Comparison of ENCODE assay signal across 2 worm cellular contexts in the genomic region with DNA sequence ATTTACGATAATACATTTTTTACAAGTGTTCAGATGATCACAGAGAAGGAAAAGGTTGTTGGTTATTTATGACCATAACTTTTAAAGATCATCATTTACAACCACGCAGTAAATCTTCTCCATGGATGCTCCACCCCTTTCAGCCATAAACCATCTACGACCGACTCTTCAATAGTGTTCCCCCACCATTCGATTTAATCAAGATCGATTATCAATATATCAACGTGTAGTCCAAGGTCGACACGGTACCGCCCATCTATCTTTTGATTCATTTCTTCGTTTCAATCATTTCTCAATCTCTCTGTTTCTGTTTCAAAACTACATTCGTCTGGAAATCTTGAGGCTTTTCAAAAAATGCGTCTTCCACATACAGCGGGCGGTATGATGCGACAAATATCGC.
A peak's percentile ranks its signal among the peaks of the same experiment; 100 is the strongest.
TF ChIP-seq lines count a peak whose summit lies in the region.

A gene (plus strand): TSS at position 301 of the 400 bp plus-strand sequence.

TF ChIP-seq in whole organism, L3 larva, 47 proteins besides CTCF, POLR2A, EP300 and RAD21:
- TF ChIP-seq nhr-25 (tag; optimal IDR thresholded peaks at IDR 0.05; lab: Kevin White, UChicago) (peak; percentile 44), snpc-4 (tag; optimal IDR thresholded peaks at IDR 0.05; lab: Kevin White, UChicago) (no peak)

TF ChIP-seq in whole organism, L4 larva, 104 proteins besides CTCF, POLR2A, EP300 and RAD21:
- TF ChIP-seq lsy-2 (tag; optimal IDR thresholded peaks at IDR 0.05; lab: Kevin White, UChicago) = no peak
- peak; percentile 5 for TF ChIP-seq nhr-28 (tag; optimal IDR thresholded peaks at IDR 0.05; lab: Kevin White, UChicago)
- no peak for TF ChIP-seq spr-3 (GFP tag; optimal IDR thresholded peaks at IDR 0.05; lab: Kevin White, UChicago)
- TF ChIP-seq nhr-10 (tag; optimal IDR thresholded peaks at IDR 0.05; lab: Kevin White, UChicago) = no peak
- no peak for TF ChIP-seq Y5F2A.4 (GFP tag; optimal IDR thresholded peaks at IDR 0.05; lab: Kevin White, UChicago)
- no peak for TF ChIP-seq gei-8 (GFP tag; optimal IDR thresholded peaks at IDR 0.05; lab: Kevin White, UChicago)
- no peak for TF ChIP-seq egl-43 (GFP tag; IDR thresholded peaks at IDR 0.05; lab: Robert Waterston, UW)
- no peak for TF ChIP-seq zfp-2 (tag; optimal IDR thresholded peaks at IDR 0.05; lab: Kevin White, UChicago)
- no peak for TF ChIP-seq lin-1 (GFP tag; IDR thresholded peaks at IDR 0.05; lab: Robert Waterston, UW)
- no peak for TF ChIP-seq egl-27 (tag; optimal IDR thresholded peaks at IDR 0.05; lab: Kevin White, UChicago)
- no peak for TF ChIP-seq jun-1 (tag; optimal IDR thresholded peaks at IDR 0.05; lab: Kevin White, UChicago)
- TF ChIP-seq snpc-1.2 (GFP tag; IDR thresholded peaks at IDR 0.05; lab: Robert Waterston, UW) = no peak
- no peak for TF ChIP-seq madf-9 (GFP tag; conservative IDR thresholded peaks at IDR 0.05; lab: Robert Waterston, UW)
- no peak for TF ChIP-seq tra-1 (GFP tag; IDR thresholded peaks at IDR 0.05; lab: Robert Waterston, UW)
- no peak for TF ChIP-seq dmd-9 (GFP tag; IDR thresholded peaks at IDR 0.05; lab: Robert Waterston, UW)
- TF ChIP-seq fos-1 (tag; optimal IDR thresholded peaks at IDR 0.05; lab: Kevin White, UChicago) = no peak
- peak; percentile 6 for TF ChIP-seq R02D3.7 (tag; optimal IDR thresholded peaks at IDR 0.05; lab: Kevin White, UChicago)
- TF ChIP-seq zip-11 (GFP tag; IDR thresholded peaks at IDR 0.05; lab: Robert Waterston, UW) = no peak
